Worm (Caenorhabditis elegans): Measurements from ENCODE around the gene srd-23.

DNA sequence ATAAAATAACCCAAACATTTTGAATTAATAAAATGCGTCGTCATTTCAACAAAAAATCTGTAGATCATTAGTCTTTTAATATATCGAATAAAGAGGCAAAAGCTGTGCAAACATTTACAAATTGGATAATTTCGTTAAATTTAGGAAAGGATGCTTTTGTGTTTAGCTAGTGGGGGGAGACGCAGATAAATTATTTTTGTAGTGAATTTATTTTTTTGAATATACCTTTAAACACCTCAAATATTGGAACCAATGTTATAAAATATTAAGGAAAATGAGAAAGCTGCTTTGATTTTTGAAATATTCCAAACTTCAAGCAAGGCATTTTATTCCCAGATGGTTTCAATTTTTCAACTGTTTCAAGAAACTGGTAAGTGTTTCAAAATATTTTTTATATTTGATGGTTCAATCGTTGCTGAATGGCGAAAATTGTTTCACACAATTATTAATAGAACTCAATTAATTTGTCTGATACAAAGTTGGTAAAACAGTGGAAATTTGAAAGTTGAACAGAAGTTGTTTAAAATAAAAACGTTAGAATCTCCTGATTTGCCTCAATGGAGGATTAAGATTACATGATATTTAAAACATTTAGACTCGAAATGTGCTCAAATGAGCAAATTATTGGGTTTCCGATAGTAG is 4.1 kb upstream of the srd-23 start, which contains the start of gene Y40H7A.4:
- no peak for TF ChIP-seq klf-2 (GFP tag; conservative IDR thresholded peaks at IDR 0.05)
- no peak for TF ChIP-seq T22C8.4 (GFP tag; IDR thresholded peaks at IDR 0.05)
- TF ChIP-seq tab-1 (GFP tag; IDR thresholded peaks at IDR 0.05) = no peak
- no peak for TF ChIP-seq ztf-29 (GFP tag; IDR thresholded peaks at IDR 0.05)
- TF ChIP-seq flt-1 (GFP tag; IDR thresholded peaks at IDR 0.05) = no peak
- no peak for TF ChIP-seq med-1 (GFP tag; optimal IDR thresholded peaks at IDR 0.05; ENCODE audit: insufficient read depth)
- no peak for TF ChIP-seq ztf-23 (GFP tag; IDR thresholded peaks at IDR 0.05)
